Fruit fly (Drosophila melanogaster) S2 (cell line): Measurements from ENCODE around the gene ScsbetaA.

Experiments
- CG8478 ChIP-seq: fragments of >200 bp; optimal IDR thresholded peaks from 2 replicates; lab custom pipeline; 2018
- CTCF ChIP-seq, 2 experiments: fragments of >200 bp; optimal IDR thresholded peaks; 2 replicates each; lab custom pipeline; 2018

dm6 chr3R:8958300-8958699, 19.8 kb downstream of the ScsbetaA start:
- TF ChIP-seq CG8478 (lab: Kevin White, UChicago) (no peak), CTCF (optimal IDR thresholded peaks at IDR 0.05; lab: Kevin White, UChicago) (no peak)
